Worm (Caenorhabditis elegans): ENCODE results near the gene K11D9.3.
"Not testable (repeated sequence)": the region's sequence is repeated elsewhere in the genome, so short reads cannot be mapped to it uniquely, and the experiment has no call there.

K11D9.3 gene

DNA sequence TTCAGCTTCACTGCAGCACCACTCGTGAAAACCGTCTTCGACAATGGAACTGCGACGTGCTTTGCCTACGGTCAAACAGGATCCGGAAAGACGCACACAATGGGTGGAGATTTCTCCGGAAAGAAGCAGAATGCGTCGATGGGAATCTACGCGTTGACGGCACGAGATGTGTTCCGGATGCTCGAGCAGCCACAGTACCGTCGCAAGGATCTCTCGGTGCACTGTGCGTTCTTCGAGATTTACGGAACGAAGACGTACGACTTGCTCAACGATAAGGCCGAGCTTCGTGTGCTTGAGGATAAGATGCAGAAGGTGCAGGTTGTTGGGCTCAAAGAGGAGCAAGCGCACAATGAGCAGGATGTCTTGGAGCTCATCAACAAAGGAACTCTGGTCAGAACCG lies 7.6 kb upstream of the K11D9.3 start:
- no peak for TF ChIP-seq klf-2 (GFP tag; conservative IDR thresholded peaks at IDR 0.05)
- TF ChIP-seq ztf-23 (GFP tag; IDR thresholded peaks at IDR 0.05): no peak
- TF ChIP-seq T22C8.4 (GFP tag; IDR thresholded peaks at IDR 0.05): no peak
- no peak for TF ChIP-seq ztf-29 (GFP tag; IDR thresholded peaks at IDR 0.05)
- no peak for TF ChIP-seq tab-1 (GFP tag; IDR thresholded peaks at IDR 0.05)
- no peak for TF ChIP-seq cog-1 (tag; optimal IDR thresholded peaks at IDR 0.05)

DNA sequence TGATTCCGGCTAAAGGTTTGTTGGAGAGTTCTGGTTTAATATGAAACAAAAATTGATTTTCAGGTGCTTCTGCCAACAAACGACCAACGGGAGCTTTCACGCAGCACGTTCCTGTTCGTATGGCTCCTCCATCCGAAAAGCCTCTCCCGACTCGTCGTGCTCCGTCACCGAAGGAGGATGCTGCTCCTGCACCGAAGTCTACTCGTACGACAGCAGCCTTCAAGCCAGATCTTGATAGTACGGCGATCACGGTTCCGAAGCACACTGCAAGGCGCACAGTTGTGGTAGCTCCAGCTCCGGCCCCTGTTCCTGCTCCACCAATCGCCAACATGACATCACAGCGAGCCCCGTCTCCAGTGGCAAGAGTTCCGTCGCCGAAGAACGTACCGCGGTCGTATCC lies 6.8 kb upstream of the K11D9.3 start:
- no peak for TF ChIP-seq ztf-23 (GFP tag; IDR thresholded peaks at IDR 0.05)
- no peak for TF ChIP-seq ref-1 (GFP tag; conservative IDR thresholded peaks at IDR 0.05)
- TF ChIP-seq ztf-29 (GFP tag; IDR thresholded peaks at IDR 0.05): no peak
- no peak for TF ChIP-seq klf-2 (GFP tag; conservative IDR thresholded peaks at IDR 0.05)
- no peak for TF ChIP-seq flt-1 (GFP tag; IDR thresholded peaks at IDR 0.05)
- TF ChIP-seq T22C8.4 (GFP tag; IDR thresholded peaks at IDR 0.05): no peak
- no peak for TF ChIP-seq tab-1 (GFP tag; IDR thresholded peaks at IDR 0.05)
- TF ChIP-seq med-1 (GFP tag; optimal IDR thresholded peaks at IDR 0.05; ENCODE audit: insufficient read depth): no peak
- no peak for TF ChIP-seq cog-1 (tag; optimal IDR thresholded peaks at IDR 0.05)

DNA sequence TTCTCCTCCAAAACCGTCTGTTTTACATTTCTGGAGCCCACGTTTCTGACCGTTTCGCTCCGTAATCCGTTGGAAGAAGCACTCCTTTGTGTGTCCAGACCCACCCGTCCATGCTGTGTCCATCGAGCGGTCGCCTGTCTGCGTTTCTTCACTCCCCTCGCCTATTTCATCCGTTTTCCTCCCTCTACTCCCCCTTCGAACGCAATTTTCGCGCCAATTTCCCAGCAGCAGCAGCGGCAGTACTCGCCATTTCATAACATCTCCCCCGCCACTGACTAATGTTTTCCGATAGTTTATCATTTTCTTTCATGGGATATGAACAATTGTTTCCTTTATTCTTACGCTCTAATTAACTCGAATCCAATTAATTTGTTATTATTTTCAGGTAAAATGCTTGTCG lies 5.9 kb upstream of the K11D9.3 start:
- TF ChIP-seq flt-1 (GFP tag; IDR thresholded peaks at IDR 0.05) (no peak), ref-1 (GFP tag; conservative IDR thresholded peaks at IDR 0.05) (no peak), tab-1 (GFP tag; IDR thresholded peaks at IDR 0.05) (0 out of 2 replicates have a peak, but pooled peaks have one; percentile 36), klf-2 (GFP tag; conservative IDR thresholded peaks at IDR 0.05) (no peak), ztf-29 (GFP tag; IDR thresholded peaks at IDR 0.05) (no peak), ztf-23 (GFP tag; IDR thresholded peaks at IDR 0.05) (peak; percentile 68; the same call in 1 of the 2 replicates), T22C8.4 (GFP tag; IDR thresholded peaks at IDR 0.05) (no peak)

DNA sequence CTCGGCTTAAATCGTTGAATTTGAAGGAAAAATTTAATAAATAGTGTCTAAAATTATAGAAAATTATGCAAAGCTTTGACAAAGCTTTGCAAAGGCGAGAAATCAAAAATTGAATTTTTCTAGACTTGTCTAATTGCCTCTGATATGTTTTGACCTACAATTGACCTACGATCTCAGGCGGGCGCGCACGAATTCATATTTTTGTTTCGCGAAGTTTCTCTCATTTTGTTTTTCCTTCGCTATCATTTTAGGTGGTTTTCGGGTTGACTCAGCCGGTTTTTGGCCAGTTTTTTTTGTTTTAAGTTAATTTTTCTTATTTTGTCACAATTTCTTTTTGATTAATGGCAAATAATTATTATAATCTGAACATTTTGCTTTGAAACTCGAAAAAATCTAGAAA lies 5.2 kb upstream of the K11D9.3 start:
- TF ChIP-seq klf-2 (GFP tag; conservative IDR thresholded peaks at IDR 0.05) (no peak), cog-1 (tag; optimal IDR thresholded peaks at IDR 0.05) (no peak), ztf-29 (GFP tag; IDR thresholded peaks at IDR 0.05) (no peak), ztf-23 (GFP tag; IDR thresholded peaks at IDR 0.05) (no peak), flt-1 (GFP tag; IDR thresholded peaks at IDR 0.05) (no peak), tab-1 (GFP tag; IDR thresholded peaks at IDR 0.05) (no peak), med-1 (GFP tag; optimal IDR thresholded peaks at IDR 0.05; ENCODE audit: insufficient read depth) (no peak), ref-1 (GFP tag; conservative IDR thresholded peaks at IDR 0.05) (no peak), T22C8.4 (GFP tag; IDR thresholded peaks at IDR 0.05) (no peak)

DNA sequence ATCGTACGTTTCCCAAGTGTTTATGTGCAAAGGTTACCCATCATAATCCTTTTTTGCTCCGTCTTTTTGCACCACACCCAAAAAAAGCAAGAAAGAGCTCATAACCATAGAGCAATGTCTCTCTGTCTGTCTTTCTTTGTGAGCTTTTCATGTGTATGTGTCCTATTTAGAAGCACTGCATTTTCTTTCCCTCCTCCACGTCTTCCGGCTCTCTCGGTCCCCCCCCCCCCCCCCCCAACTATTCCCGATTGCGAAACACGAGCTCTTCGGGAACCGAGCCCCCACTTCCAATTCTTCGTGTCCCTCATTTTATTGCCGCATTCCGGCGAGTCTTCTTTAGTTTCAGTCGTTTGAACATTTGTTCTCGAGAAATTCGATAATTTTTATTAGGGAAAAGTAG lies 4.8 kb upstream of the K11D9.3 start:
- no peak for TF ChIP-seq T22C8.4 (GFP tag; IDR thresholded peaks at IDR 0.05)
- no peak for TF ChIP-seq cog-1 (tag; optimal IDR thresholded peaks at IDR 0.05)

DNA sequence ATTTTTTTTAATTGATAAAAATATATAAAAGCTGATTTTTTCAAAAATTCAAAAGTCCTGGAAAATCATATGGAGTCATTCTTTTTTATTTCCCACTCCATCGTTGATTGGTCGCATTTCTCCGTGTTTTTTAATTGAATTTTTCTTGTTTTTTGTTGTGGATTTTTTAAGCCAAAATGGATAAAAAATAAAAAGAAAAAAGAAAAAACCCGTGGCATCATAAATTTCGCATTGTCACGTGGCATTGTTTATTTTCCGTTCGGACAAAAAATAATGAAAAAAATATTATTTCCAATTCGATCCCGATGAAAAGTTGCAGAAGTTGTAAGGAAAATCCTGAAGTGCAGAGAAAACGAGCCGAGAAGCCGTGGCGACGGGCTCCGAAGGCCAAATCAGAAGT lies 3.6 kb upstream of the K11D9.3 start, which contains the start of gene klp-7:
Gene klp-7, plus strand, starts transcription at position 301 of the 400 bp plus-strand sequence.
- not testable (repeated sequence) for TF ChIP-seq ztf-23, flt-1, T22C8.4 (GFP tag; IDR thresholded peaks at IDR 0.05)

DNA sequence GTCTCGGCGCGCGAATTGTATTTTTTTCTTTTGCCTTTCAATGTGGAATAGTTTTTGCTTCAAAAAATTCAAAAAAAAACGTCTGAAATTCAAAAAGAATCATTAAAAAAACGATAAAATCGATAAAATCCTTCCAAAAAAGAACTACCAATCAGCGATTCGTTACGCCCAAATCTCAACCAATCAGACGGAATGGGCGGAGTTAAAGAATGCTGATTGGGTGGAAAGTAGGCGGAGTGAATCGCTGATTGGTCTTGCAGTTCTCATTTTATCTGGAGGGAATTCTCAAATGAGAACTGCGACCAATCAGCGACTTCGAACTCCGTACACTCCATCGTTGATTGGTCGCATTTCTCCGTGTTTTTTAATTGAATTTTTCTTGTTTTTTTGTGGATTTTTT lies 3.2 kb upstream of the K11D9.3 start:
- TF ChIP-seq T22C8.4 (GFP tag; IDR thresholded peaks at IDR 0.05) (no peak), med-1 (GFP tag; optimal IDR thresholded peaks at IDR 0.05; ENCODE audit: insufficient read depth) (no peak), flt-1 (GFP tag; IDR thresholded peaks at IDR 0.05) (no peak), cog-1 (tag; optimal IDR thresholded peaks at IDR 0.05) (no peak), ref-1 (GFP tag; conservative IDR thresholded peaks at IDR 0.05) (no peak), klf-2 (GFP tag; conservative IDR thresholded peaks at IDR 0.05) (no peak)

DNA sequence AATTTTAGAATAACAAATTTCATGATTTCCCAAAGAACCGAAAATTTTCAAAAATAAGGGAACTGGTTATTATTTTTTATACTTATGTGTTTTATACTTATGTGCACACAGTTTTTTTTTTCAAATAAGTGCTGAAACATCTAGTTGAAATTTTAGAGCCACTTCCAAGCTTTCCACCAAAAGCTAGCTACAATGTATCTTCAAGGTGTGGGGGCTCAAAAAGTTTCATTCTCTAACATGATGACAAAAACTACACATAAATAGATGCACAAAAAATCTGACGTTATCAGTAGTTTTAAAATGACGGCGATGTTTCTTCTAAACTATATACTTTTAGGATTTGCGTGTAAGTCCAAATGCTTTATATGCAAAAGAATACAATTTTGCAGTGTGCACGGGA lies 8.0 kb downstream of the K11D9.3 start, which contains the start of gene clec-163:
Gene clec-163, plus strand, starts transcription at position 301 of the 400 bp plus-strand sequence.
- TF ChIP-seq med-1 (GFP tag; optimal IDR thresholded peaks at IDR 0.05; ENCODE audit: insufficient read depth) (no peak), ztf-23 (GFP tag; IDR thresholded peaks at IDR 0.05) (no peak), klf-2 (GFP tag; conservative IDR thresholded peaks at IDR 0.05) (no peak), ztf-29 (GFP tag; IDR thresholded peaks at IDR 0.05) (no peak), flt-1 (GFP tag; IDR thresholded peaks at IDR 0.05) (no peak), T22C8.4 (GFP tag; IDR thresholded peaks at IDR 0.05) (no peak), cog-1 (tag; optimal IDR thresholded peaks at IDR 0.05) (no peak), ref-1 (GFP tag; conservative IDR thresholded peaks at IDR 0.05) (no peak), tab-1 (GFP tag; IDR thresholded peaks at IDR 0.05) (no peak)

DNA sequence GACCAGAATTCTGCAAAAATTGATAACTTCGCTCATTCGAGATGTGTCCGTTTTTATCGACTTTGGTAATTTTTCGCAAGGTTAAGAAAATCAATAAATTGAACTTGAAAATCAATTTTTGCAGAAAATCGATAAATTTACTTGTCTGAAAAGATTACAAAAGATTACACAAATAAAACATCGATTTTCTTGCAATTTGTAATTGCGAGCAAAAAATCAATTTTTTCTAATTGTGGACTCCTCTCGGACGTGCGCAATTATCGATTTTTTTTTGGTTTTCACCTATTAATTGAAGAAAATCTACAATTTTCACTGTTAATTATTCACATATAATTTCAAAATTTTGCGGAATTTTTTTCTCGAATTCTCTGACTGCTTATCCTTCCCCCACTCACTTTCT lies 10.8 kb downstream of the K11D9.3 start:
- TF ChIP-seq klf-2 (GFP tag; conservative IDR thresholded peaks at IDR 0.05): no peak
- peak; percentile 73 for TF ChIP-seq T22C8.4 (GFP tag; IDR thresholded peaks at IDR 0.05)

DNA sequence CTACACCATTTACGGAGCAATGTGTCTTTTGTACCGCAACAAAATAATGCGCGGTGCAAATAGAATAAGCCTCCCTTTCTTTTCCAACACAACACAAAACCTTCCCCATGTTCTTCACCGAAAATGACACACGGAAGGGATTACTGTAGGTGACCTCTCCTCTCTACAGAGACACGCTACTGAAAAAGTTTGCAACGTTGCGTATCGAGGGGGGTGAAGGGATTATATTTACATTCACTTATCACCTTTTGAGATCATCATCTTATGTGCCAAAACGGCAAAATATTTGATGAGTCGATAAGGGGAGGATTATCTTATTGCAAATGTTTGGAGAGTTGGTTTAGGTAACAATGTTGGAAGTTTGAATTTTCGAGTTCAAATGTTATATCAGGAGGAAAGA lies 19.0 kb downstream of the K11D9.3 start:
- peak; percentile 8 for TF ChIP-seq cog-1 (tag; optimal IDR thresholded peaks at IDR 0.05)
- TF ChIP-seq flt-1 (GFP tag; IDR thresholded peaks at IDR 0.05): no peak

DNA sequence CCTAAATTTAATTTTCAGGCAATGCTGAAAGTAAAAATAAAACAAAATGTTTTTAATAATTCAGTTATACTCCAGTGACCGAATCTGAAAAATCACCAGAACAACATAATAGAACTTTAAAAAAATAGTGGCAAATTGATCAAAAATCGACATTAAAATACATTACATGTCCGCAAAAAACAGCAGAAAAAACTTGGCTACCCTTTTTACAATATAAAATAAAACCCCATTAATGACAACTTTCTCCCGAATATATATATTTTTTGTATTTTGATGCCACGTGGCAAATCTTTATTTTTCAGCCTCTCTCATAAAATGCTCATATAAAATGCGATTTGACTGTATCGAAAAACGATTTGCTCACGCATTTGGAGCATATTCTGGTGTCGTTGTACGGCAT lies 20.5 kb downstream of the K11D9.3 start, which contains the start of gene ptr-19:
Gene ptr-19, plus strand, starts transcription at position 301 of the 400 bp plus-strand sequence.
- TF ChIP-seq ztf-29 (GFP tag; IDR thresholded peaks at IDR 0.05): no peak
- TF ChIP-seq flt-1 (GFP tag; IDR thresholded peaks at IDR 0.05): no peak
- no peak for TF ChIP-seq cog-1 (tag; optimal IDR thresholded peaks at IDR 0.05)
- no peak for TF ChIP-seq klf-2 (GFP tag; conservative IDR thresholded peaks at IDR 0.05)
- no peak for TF ChIP-seq tab-1 (GFP tag; IDR thresholded peaks at IDR 0.05)
- no peak for TF ChIP-seq ztf-23 (GFP tag; IDR thresholded peaks at IDR 0.05)
- TF ChIP-seq med-1 (GFP tag; optimal IDR thresholded peaks at IDR 0.05; ENCODE audit: insufficient read depth): no peak
